Fruit fly (Drosophila melanogaster) whole organism, prepupa: ENCODE results near the gene phr6-4.

Experiments used
- Blimp-1 ChIP-seq: fragments of 200-800 bp; sonication (Bioruptor generic); optimal IDR thresholded peaks from 3 replicates; lab custom pipeline; 2017; ENCODE audit warnings: missing biosample characterization, missing genetic modification characterization, mild to moderate bottlenecking, moderate library complexity, missing genetic modification reagents
- CG1621 ChIP-seq: fragments of 200-800 bp; sonication (Bioruptor generic); optimal IDR thresholded peaks from 3 replicates; lab custom pipeline; 2018; ENCODE audit warnings: missing biosample characterization, mild to moderate bottlenecking, missing genetic modification characterization
- CG31627 ChIP-seq: fragments of 200-800 bp; sonication (Bioruptor generic); optimal IDR thresholded peaks from 3 replicates; lab custom pipeline; 2016; ENCODE audit warnings: missing biosample characterization, missing genetic modification characterization
- CG6854 ChIP-seq: fragments of 200-800 bp; sonication (Bioruptor generic); optimal IDR thresholded peaks from 2 replicates; lab custom pipeline; 2017; ENCODE audit warnings: missing biosample characterization, mild to moderate bottlenecking, missing genetic modification characterization
- Ets21C ChIP-seq: fragments of 200-800 bp; sonication (Bioruptor generic); optimal IDR thresholded peaks from 3 replicates; lab custom pipeline; 2016; ENCODE audit warnings: missing biosample characterization, missing genetic modification characterization
- Hr39 ChIP-seq: fragments of 200-800 bp; sonication (Bioruptor generic); optimal IDR thresholded peaks from 2 replicates; lab custom pipeline; 2016; ENCODE audit warnings: missing biosample characterization, missing genetic modification characterization
- fkh ChIP-seq: fragments of 200-800 bp; sonication (Bioruptor generic); optimal IDR thresholded peaks from 3 replicates; lab custom pipeline; 2017; ENCODE audit warnings: missing biosample characterization, mild to moderate bottlenecking, missing genetic modification characterization, moderate library complexity
- svp ChIP-seq: fragments of 200-800 bp; sonication (Bioruptor generic); peaks from one replicate; lab custom pipeline; 2016; ENCODE audit warnings: missing biosample characterization, missing genetic modification characterization

DNA sequence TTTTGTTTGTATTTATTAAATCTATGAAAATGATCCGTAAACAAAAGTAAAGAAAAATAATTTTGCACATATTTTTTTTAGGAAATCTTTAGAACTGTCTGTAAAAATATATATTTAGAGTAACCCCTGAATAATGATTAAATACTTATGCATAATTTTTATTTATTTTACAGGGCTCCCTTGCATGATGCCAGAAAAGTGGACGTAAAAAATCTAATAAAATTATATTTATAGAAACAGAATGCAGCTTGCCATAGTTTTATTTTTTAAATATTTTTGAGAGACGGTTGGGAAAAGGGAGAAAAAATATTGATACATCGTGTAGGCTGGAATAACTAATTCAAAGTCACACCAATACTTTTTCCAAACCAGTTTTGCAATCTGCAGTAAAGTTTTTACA is 3.0 kb upstream of the phr6-4 start, which contains the start of gene CG18810:
- TF ChIP-seq CG6854 (no peak), CG1621 (tag; lab: Kevin White, UChicago) (no peak), Blimp-1 (GFP tag; lab: Kevin White, UChicago) (no peak), fkh (GFP tag; lab: Kevin White, UChicago) (no peak), svp (no peak), Hr39 (GFP tag; lab: Kevin White, UChicago) (no peak), CG31627 (GFP tag; lab: Kevin White, UChicago) (no peak), Ets21C (GFP tag; lab: Kevin White, UChicago) (no peak)
